Fruit fly (Drosophila melanogaster) whole organism, embryonic: Measurements from ENCODE around the gene CG10481.

Source experiments
- Awh ChIP-seq: fragments of 200-800 bp; sonication (Bioruptor generic); IDR thresholded peaks from 2 replicates; pipeline ENCODE4, ENCODE4 v1.3.6; 2022; ENCODE audit warnings: missing biosample characterization, missing genetic modification characterization
- B-H2 ChIP-seq: fragments of 200-800 bp; sonication (Bioruptor generic); optimal IDR thresholded peaks from 2 replicates; lab custom pipeline; 2018; ENCODE audit warnings: missing biosample characterization, mild to moderate bottlenecking, missing genetic modification characterization
- Bdp1 ChIP-seq: fragments of 200-800 bp; sonication (Bioruptor generic); optimal IDR thresholded peaks from 3 replicates; lab custom pipeline; 2016; ENCODE audit warnings: missing biosample characterization, missing genetic modification characterization
- Blimp-1 ChIP-seq: fragments of 200-800 bp; sonication (Bioruptor generic); optimal IDR thresholded peaks from 3 replicates; lab custom pipeline; 2018; ENCODE audit warnings: missing biosample characterization, missing genetic modification characterization, mild to moderate bottlenecking, moderate library complexity, missing genetic modification reagents
- CG10147 ChIP-seq: fragments of 200-800 bp; sonication (Bioruptor generic); optimal IDR thresholded peaks from 2 replicates; lab custom pipeline; 2019; ENCODE audit warnings: missing biosample characterization, mild to moderate bottlenecking, missing genetic modification characterization, moderate library complexity
- CG12659 ChIP-seq: fragments of 200-800 bp; sonication (Bioruptor generic); optimal IDR thresholded peaks from 3 replicates; lab custom pipeline; 2017; ENCODE audit warnings: mild to moderate bottlenecking, missing biosample characterization, missing genetic modification reagents, missing genetic modification characterization
- CG13775 ChIP-seq: fragments of 200-800 bp; sonication (Bioruptor generic); optimal IDR thresholded peaks from 3 replicates; lab custom pipeline; 2017; ENCODE audit warnings: missing biosample characterization, mild to moderate bottlenecking, missing genetic modification characterization
- CG14965 ChIP-seq: fragments of 200-800 bp; sonication (Bioruptor generic); optimal IDR thresholded peaks from 2 replicates; lab custom pipeline; 2016; ENCODE audit warnings: missing biosample characterization, missing genetic modification characterization, borderline replicate concordance
- CG15011 ChIP-seq: fragments of 200-800 bp; sonication (Bioruptor generic); optimal IDR thresholded peaks from 3 replicates; lab custom pipeline; 2018; ENCODE audit warnings: missing biosample characterization, mild to moderate bottlenecking, missing genetic modification characterization
- CG17186 ChIP-seq: fragments of 200-800 bp; sonication (Bioruptor generic); optimal IDR thresholded peaks from 3 replicates; lab custom pipeline; 2017; ENCODE audit warnings: missing biosample characterization, missing genetic modification reagents, missing genetic modification characterization
- CG17359 ChIP-seq: fragments of 200-800 bp; sonication (Bioruptor generic); optimal IDR thresholded peaks from 3 replicates; lab custom pipeline; 2018; ENCODE audit warnings: missing biosample characterization, mild to moderate bottlenecking, missing genetic modification characterization, moderate library complexity
- CG17385 ChIP-seq: fragments of 200-800 bp; sonication (Bioruptor generic); optimal IDR thresholded peaks from 3 replicates; lab custom pipeline; 2018; ENCODE audit warnings: missing biosample characterization, mild to moderate bottlenecking, missing genetic modification characterization
- CG17912 ChIP-seq: fragments of 200-800 bp; sonication (Bioruptor generic); optimal IDR thresholded peaks from 2 replicates; lab custom pipeline; 2018; ENCODE audit warnings: missing biosample characterization, mild to moderate bottlenecking, missing genetic modification characterization
- CG2875 ChIP-seq: fragments of 200-800 bp; sonication (Bioruptor generic); optimal IDR thresholded peaks from 2 replicates; lab custom pipeline; 2017; ENCODE audit warnings: missing biosample characterization, mild to moderate bottlenecking, missing genetic modification characterization, missing genetic modification reagents
- CG30020 ChIP-seq: fragments of 200-800 bp; optimal IDR thresholded peaks from 2 replicates; lab custom pipeline; 2019; ENCODE audit warnings: missing biosample characterization, mild to moderate bottlenecking, missing genetic modification characterization, moderate library complexity
- CG3995 ChIP-seq: fragments of 200-800 bp; sonication (Bioruptor generic); optimal IDR thresholded peaks from 3 replicates; lab custom pipeline; 2016; ENCODE audit warnings: missing biosample characterization, missing genetic modification characterization
- CG8290 ChIP-seq, 3 experiments: fragments of 200-800 bp; sonication (Bioruptor generic); optimal IDR thresholded peaks; 2 replicates each; lab custom pipeline; 2016 to 2019; ENCODE audit warnings: missing biosample characterization in 3 of 3, missing genetic modification characterization in 3 of 3, mild to moderate bottlenecking in 2 of 3, moderate library complexity in 1 of 3
- CG9876 ChIP-seq: fragments of 200-800 bp; sonication (Bioruptor generic); optimal IDR thresholded peaks from 2 replicates; lab custom pipeline; 2016; ENCODE audit warnings: missing biosample characterization, missing genetic modification characterization
- CHES-1-like ChIP-seq: fragments of 200-800 bp; sonication (Bioruptor generic); optimal IDR thresholded peaks from 2 replicates; lab custom pipeline; 2016; ENCODE audit warnings: missing biosample characterization, missing genetic modification characterization
- Deaf1 ChIP-seq: fragments of 200-800 bp; optimal IDR thresholded peaks from 3 replicates; lab custom pipeline; 2019; ENCODE audit warnings: missing biosample characterization, mild to moderate bottlenecking, missing genetic modification characterization, moderate library complexity
- E2f2 ChIP-seq: fragments of 200-800 bp; sonication (Bioruptor generic); IDR thresholded peaks from 2 replicates; pipeline ENCODE4 v1.3.6; 2022; ENCODE audit warnings: missing biosample characterization, missing genetic modification characterization
- Fer2 ChIP-seq: fragments of 200-800 bp; sonication (Bioruptor generic); optimal IDR thresholded peaks from 2 replicates; lab custom pipeline; 2018; ENCODE audit warnings: missing biosample characterization, mild to moderate bottlenecking, missing genetic modification characterization, moderate library complexity
- HHEX ChIP-seq: fragments of 200-800 bp; sonication (Bioruptor generic); optimal IDR thresholded peaks from 3 replicates; lab custom pipeline; 2017; ENCODE audit warnings: missing biosample characterization, mild to moderate bottlenecking, missing genetic modification characterization, missing genetic modification reagents
- HLH4C ChIP-seq: fragments of 200-800 bp; sonication (Bioruptor generic); IDR thresholded peaks from 3 replicates; pipeline ENCODE4 v1.3.6; 2022; ENCODE audit warnings: missing biosample characterization, missing genetic modification characterization; ENCODE audit not compliant: partially characterized antibody
- Hr78 ChIP-seq, 2 experiments: fragments of 200-800 bp in 1 of 2; fragments of >200 bp in 1 of 2; sonication (Bioruptor generic) in 1 of 2; optimal IDR thresholded peaks; 2 replicates each; lab custom pipeline; 2017 to 2019; ENCODE audit warnings: missing biosample characterization in 2 of 2, missing genetic modification characterization in 2 of 2, mild to moderate bottlenecking in 1 of 2, moderate library complexity in 1 of 2
- PHDP ChIP-seq: fragments of 200-800 bp; sonication (Bioruptor generic); optimal IDR thresholded peaks from 3 replicates; lab custom pipeline; 2018; ENCODE audit warnings: missing biosample characterization, mild to moderate bottlenecking, missing genetic modification characterization, moderate library complexity
- Ptx1 ChIP-seq: fragments of 200-800 bp; sonication (Bioruptor generic); IDR thresholded peaks from 2 replicates; pipeline ENCODE4 v1.3.6; 2022; ENCODE audit warnings: missing biosample characterization, missing genetic modification characterization
- Ravus ChIP-seq: fragments of 200-800 bp; sonication (Bioruptor generic); IDR thresholded peaks from 2 replicates; pipeline ENCODE4 v1.3.6; 2022; ENCODE audit warnings: missing biosample characterization, missing genetic modification characterization
- Six4 ChIP-seq: fragments of 200-800 bp; sonication (Bioruptor generic); optimal IDR thresholded peaks from 2 replicates; lab custom pipeline; 2016; ENCODE audit warnings: missing biosample characterization, missing genetic modification characterization
- Spps ChIP-seq: fragments of 200-800 bp; sonication (Bioruptor generic); optimal IDR thresholded peaks from 2 replicates; lab custom pipeline; 2018; ENCODE audit warnings: missing biosample characterization, mild to moderate bottlenecking, missing genetic modification characterization
- ap ChIP-seq: fragments of 200-800 bp; sonication (Bioruptor generic); IDR thresholded peaks from 2 replicates; pipeline ENCODE4 v1.3.6; 2022; ENCODE audit warnings: missing biosample characterization, missing genetic modification characterization
- bsh ChIP-seq, 2 experiments: fragments of 200-800 bp; sonication (Bioruptor generic); optimal IDR thresholded peaks; 2 replicates each; lab custom pipeline; 2017 to 2018; ENCODE audit warnings: mild to moderate bottlenecking in 2 of 2, missing biosample characterization in 2 of 2, missing genetic modification characterization in 2 of 2, moderate library complexity in 1 of 2
- chm ChIP-seq: fragments of 200-800 bp; sonication (Bioruptor generic); IDR thresholded peaks from 2 replicates; pipeline ENCODE4 v1.3.6; 2022; ENCODE audit warnings: missing biosample characterization, missing genetic modification characterization
- corto ChIP-seq: fragments of 200-800 bp; sonication (Bioruptor generic); optimal IDR thresholded peaks from 2 replicates; lab custom pipeline; 2016; ENCODE audit warnings: missing biosample characterization, mild to moderate bottlenecking, missing genetic modification characterization, moderate library complexity
- fd102C ChIP-seq: fragments of 200-800 bp; sonication (Bioruptor generic); optimal IDR thresholded peaks from 2 replicates; lab custom pipeline; 2018; ENCODE audit warnings: missing biosample characterization, mild to moderate bottlenecking, missing genetic modification characterization, moderate library complexity
- fru ChIP-seq: fragments of >200 bp; optimal IDR thresholded peaks from 2 replicates; lab custom pipeline; 2017
- gfzf ChIP-seq: fragments of 200-800 bp; sonication (Bioruptor generic); optimal IDR thresholded peaks from 2 replicates; lab custom pipeline; 2016; ENCODE audit warnings: missing biosample characterization, mild to moderate bottlenecking, missing genetic modification characterization, moderate library complexity
- hkb ChIP-seq, 2 experiments: fragments of 200-800 bp in 1 of 2; fragments of >200 bp in 1 of 2; sonication (Bioruptor generic) in 1 of 2; IDR thresholded peaks in 1 of 2; optimal IDR thresholded peaks in 1 of 2; 2 replicates each; pipeline versions ENCODE4 v1.3.6 to Lab custom; 2017 to 2022; ENCODE audit warnings: missing biosample characterization in 1 of 2, missing genetic modification characterization in 1 of 2
- kah ChIP-seq: fragments of 200-800 bp; sonication (Bioruptor generic); optimal IDR thresholded peaks from 2 replicates; lab custom pipeline; 2018; ENCODE audit warnings: missing biosample characterization, mild to moderate bottlenecking, missing genetic modification characterization
- kni ChIP-seq: fragments of 200-800 bp; sonication (Bioruptor generic); optimal IDR thresholded peaks from 3 replicates; lab custom pipeline; 2017; ENCODE audit warnings: mild to moderate bottlenecking, missing biosample characterization, missing genetic modification reagents, missing genetic modification characterization
- lab ChIP-seq: fragments of 200-800 bp; sonication (Bioruptor generic); optimal IDR thresholded peaks from 3 replicates; lab custom pipeline; 2017; ENCODE audit warnings: missing biosample characterization, missing genetic modification characterization, mild to moderate bottlenecking, moderate library complexity, missing genetic modification reagents
- nmo ChIP-seq: fragments of 200-800 bp; sonication (Bioruptor generic); optimal IDR thresholded peaks from 2 replicates; lab custom pipeline; 2018; ENCODE audit warnings: missing biosample characterization, mild to moderate bottlenecking, missing genetic modification characterization, moderate library complexity
- ro ChIP-seq: fragments of 200-800 bp; sonication (Bioruptor generic); IDR thresholded peaks from 2 replicates; pipeline ENCODE4 v1.3.6; 2022; ENCODE audit warnings: missing biosample characterization, missing genetic modification characterization
- slou ChIP-seq: fragments of 200-800 bp; sonication (Bioruptor generic); optimal IDR thresholded peaks from 3 replicates; lab custom pipeline; 2016; ENCODE audit warnings: missing biosample characterization, missing genetic modification characterization
- sug ChIP-seq: fragments of 200-800 bp; optimal IDR thresholded peaks from 2 replicates; lab custom pipeline; 2019; ENCODE audit warnings: missing biosample characterization, mild to moderate bottlenecking, missing genetic modification characterization, moderate library complexity
- tll ChIP-seq, 2 experiments: fragments of 200-800 bp in 1 of 2; fragments of >200 bp in 1 of 2; sonication (Bioruptor generic) in 1 of 2; optimal IDR thresholded peaks; 2 replicates each; lab custom pipeline; 2017 to 2019; ENCODE audit warnings: missing biosample characterization in 2 of 2, missing genetic modification characterization in 2 of 2, mild to moderate bottlenecking in 1 of 2, moderate library complexity in 1 of 2
- toy ChIP-seq: fragments of 200-800 bp; sonication (Bioruptor generic); IDR thresholded peaks from 2 replicates; pipeline ENCODE4 v1.3.6; 2022; ENCODE audit warnings: missing biosample characterization, missing genetic modification characterization
- tx ChIP-seq: fragments of 200-800 bp; sonication (Bioruptor generic); optimal IDR thresholded peaks from 2 replicates; lab custom pipeline; 2016; ENCODE audit warnings: missing biosample characterization, missing genetic modification characterization
- wek ChIP-seq: fragments of 200-800 bp; sonication (Bioruptor generic); optimal IDR thresholded peaks from 3 replicates; lab custom pipeline; 2018; ENCODE audit warnings: missing biosample characterization, mild to moderate bottlenecking, missing genetic modification characterization, moderate library complexity

CG10481 gene

dm6 chr2L:19930102-19930501 lies 37.8 kb upstream of the CG10481 start (continued):
- 0 out of 2 replicates have a peak, but pooled peaks have one; percentile 19 for TF ChIP-seq ap (GFP tag; lab: Robert Waterston, UW)
- no peak for TF ChIP-seq Deaf1 (tag; lab: Kevin White, UChicago)
- no peak for TF ChIP-seq CG30020 (tag; lab: Kevin White, UChicago)
- no peak for TF ChIP-seq corto (GFP tag; lab: Kevin White, UChicago)
- TF ChIP-seq CG2875, result no peak
- TF ChIP-seq CG10147 (GFP tag; lab: Kevin White, UChicago), result peak; percentile 34
- no peak for TF ChIP-seq Ravus
- TF ChIP-seq Hr78 (GFP tag; optimal IDR thresholded peaks at IDR 0.05; lab: Kevin White, UChicago), result no peak
- peak; percentile 48 for TF ChIP-seq nmo (GFP tag; lab: Kevin White, UChicago)
- no peak for TF ChIP-seq CG17912 (GFP tag; lab: Kevin White, UChicago)
- no peak for TF ChIP-seq Fer2 (tag; lab: Kevin White, UChicago)
- no peak for TF ChIP-seq toy (GFP tag; lab: Robert Waterston, UW)
- TF ChIP-seq lab, result peak; percentile 83
- peak; percentile 29 for TF ChIP-seq CG12659 (GFP tag; lab: Kevin White, UChicago)
- no peak for TF ChIP-seq fd102C (GFP tag; lab: Kevin White, UChicago)
- no peak for TF ChIP-seq tll (GFP tag; optimal IDR thresholded peaks at IDR 0.05; lab: Kevin White, UChicago)
- peak; percentile 38 for TF ChIP-seq CG13775 (GFP tag; lab: Kevin White, UChicago)
- TF ChIP-seq fru (lab: Kevin White, UChicago), result no peak
- TF ChIP-seq HHEX, result peak; percentile 52
- peak in 1 of 2 experiments; percentile 54 for TF ChIP-seq bsh (GFP tag; optimal IDR thresholded peaks at IDR 0.05; lab: Kevin White, UChicago)
- no peak for TF ChIP-seq ro (GFP tag; lab: Robert Waterston, UW)
- TF ChIP-seq Ptx1, result peak; percentile 43
- no peak for TF ChIP-seq hkb (optimal IDR thresholded peaks at IDR 0.05; lab: Kevin White, UChicago)
- peak; percentile 71 for TF ChIP-seq hkb (GFP tag; IDR thresholded peaks at IDR 0.05; lab: Robert Waterston, UW)
- peak; percentile 21 for TF ChIP-seq CG15011 (GFP tag; lab: Kevin White, UChicago)
- TF ChIP-seq E2f2 (GFP tag; lab: Robert Waterston, UW), result 0 out of 2 replicates have a peak, but pooled peaks have one; percentile 24
- no peak for TF ChIP-seq CG3995
- TF ChIP-seq CG9876 (GFP tag; lab: Kevin White, UChicago), result no peak
- TF ChIP-seq gfzf, result no peak
- no peak for TF ChIP-seq CG14965 (GFP tag; lab: Kevin White, UChicago)
- no peak for TF ChIP-seq sug (tag; lab: Kevin White, UChicago)
- TF ChIP-seq HLH4C (GFP tag; lab: Robert Waterston, UW), result no peak
- no peak for TF ChIP-seq CG8290 (GFP tag; optimal IDR thresholded peaks at IDR 0.05; lab: Kevin White, UChicago)
- TF ChIP-seq CG8290 (tag; optimal IDR thresholded peaks at IDR 0.05; lab: Kevin White, UChicago), result no peak
- TF ChIP-seq Spps (tag; lab: Kevin White, UChicago), result no peak
- TF ChIP-seq slou, result peak; percentile 10
- TF ChIP-seq Blimp-1 (GFP tag; lab: Kevin White, UChicago), result peak; percentile 47
- no peak for TF ChIP-seq Bdp1 (GFP tag; lab: Kevin White, UChicago)
- TF ChIP-seq CG17186 (GFP tag; lab: Kevin White, UChicago), result no peak
- TF ChIP-seq wek (GFP tag; lab: Kevin White, UChicago), result no peak
- no peak for TF ChIP-seq B-H2
- TF ChIP-seq Awh (GFP tag; lab: Robert Waterston, UW), result 0 out of 2 replicates have a peak, but pooled peaks have one; percentile 35
- TF ChIP-seq CHES-1-like (GFP tag; lab: Kevin White, UChicago), result no peak
- peak; percentile 53 for TF ChIP-seq PHDP (tag; lab: Kevin White, UChicago)
- TF ChIP-seq Six4 (GFP tag; lab: Kevin White, UChicago), result no peak
- TF ChIP-seq chm (GFP tag; lab: Robert Waterston, UW), result peak; percentile 61; the same call in 1 of the 2 replicates
- no peak for TF ChIP-seq tx
- peak; percentile 36 for TF ChIP-seq CG17385 (GFP tag; lab: Kevin White, UChicago)
- no peak for TF ChIP-seq kni (GFP tag; lab: Kevin White, UChicago)
- peak; percentile 3 for TF ChIP-seq kah (GFP tag; lab: Kevin White, UChicago)
- peak; percentile 63 for TF ChIP-seq CG17359
